Fruit fly (Drosophila melanogaster) whole organism, embryonic: Measurements from ENCODE around the gene dmGlut.

Experiments
- Ada2b ChIP-seq: fragments of 200-800 bp; sonication (Bioruptor generic); IDR thresholded peaks from 2 replicates; pipeline ENCODE4 v1.3.6; 2022; ENCODE audit warnings: missing biosample characterization, missing genetic modification characterization
- Bdp1 ChIP-seq: fragments of 200-800 bp; sonication (Bioruptor generic); optimal IDR thresholded peaks from 3 replicates; lab custom pipeline; 2016; ENCODE audit warnings: missing biosample characterization, missing genetic modification characterization
- Bteb2 ChIP-seq: fragments of 200-800 bp; sonication (Bioruptor generic); optimal IDR thresholded peaks from 2 replicates; lab custom pipeline; 2016; ENCODE audit warnings: missing biosample characterization, missing genetic modification characterization
- CG10565 ChIP-seq: fragments of 200-800 bp; sonication (Bioruptor generic); optimal IDR thresholded peaks from 3 replicates; lab custom pipeline; 2016; ENCODE audit warnings: missing biosample characterization, mild to moderate bottlenecking, missing genetic modification characterization
- CG11398 ChIP-seq: fragments of 200-800 bp; sonication (Bioruptor generic); optimal IDR thresholded peaks from 2 replicates; lab custom pipeline; 2016; ENCODE audit warnings: missing biosample characterization, missing genetic modification characterization
- CG12219 ChIP-seq: fragments of 200-800 bp; sonication (Bioruptor generic); optimal IDR thresholded peaks from 3 replicates; lab custom pipeline; 2018; ENCODE audit warnings: missing biosample characterization, mild to moderate bottlenecking, missing genetic modification characterization
- CG12236 ChIP-seq: fragments of 200-800 bp; sonication (Bioruptor generic); optimal IDR thresholded peaks from 2 replicates; lab custom pipeline; 2016; ENCODE audit warnings: missing biosample characterization, missing genetic modification characterization
- CG14050 ChIP-seq: fragments of 200-800 bp; sonication (Bioruptor generic); IDR thresholded peaks from 3 replicates; pipeline ENCODE4 v1.3.6; 2022; ENCODE audit warnings: missing biosample characterization, missing genetic modification characterization
- CG16863 ChIP-seq: fragments of 200-800 bp; sonication (Bioruptor generic); optimal IDR thresholded peaks from 3 replicates; lab custom pipeline; 2016; ENCODE audit warnings: missing biosample characterization, missing genetic modification characterization
- CG17612 ChIP-seq: fragments of 200-800 bp; sonication (Bioruptor generic); IDR thresholded peaks from 2 replicates; pipeline ENCODE4 v1.3.6; 2022; ENCODE audit warnings: missing biosample characterization, missing genetic modification characterization
- CG18476 ChIP-seq: fragments of 200-800 bp; sonication (Bioruptor generic); optimal IDR thresholded peaks from 2 replicates; lab custom pipeline; 2016; ENCODE audit warnings: missing biosample characterization, mild to moderate bottlenecking, missing genetic modification characterization
- CG2129 ChIP-seq: fragments of 200-800 bp; sonication (Bioruptor generic); IDR thresholded peaks from 2 replicates; pipeline ENCODE4 v1.3.6; 2022; ENCODE audit warnings: missing biosample characterization, missing genetic modification characterization; ENCODE audit not compliant: partially characterized antibody
- CG2678 ChIP-seq: fragments of 200-800 bp; sonication (Bioruptor generic); optimal IDR thresholded peaks from 3 replicates; lab custom pipeline; 2019; ENCODE audit warnings: missing biosample characterization, mild to moderate bottlenecking, missing genetic modification characterization, moderate library complexity
- CG31365 ChIP-seq: fragments of 200-800 bp; sonication (Bioruptor generic); optimal IDR thresholded peaks from 2 replicates; lab custom pipeline; 2018; ENCODE audit warnings: missing biosample characterization, mild to moderate bottlenecking, missing genetic modification characterization
- CG3163 ChIP-seq: fragments of 200-800 bp; sonication (Bioruptor generic); optimal IDR thresholded peaks from 3 replicates; lab custom pipeline; 2016; ENCODE audit warnings: missing biosample characterization, missing genetic modification characterization
- CG33213 ChIP-seq: fragments of 200-800 bp; sonication (Bioruptor generic); optimal IDR thresholded peaks from 3 replicates; lab custom pipeline; 2016; ENCODE audit warnings: missing biosample characterization, missing genetic modification characterization
- CG5180 ChIP-seq: fragments of 200-800 bp; sonication (Bioruptor generic); optimal IDR thresholded peaks from 3 replicates; lab custom pipeline; 2017; ENCODE audit warnings: missing biosample characterization, missing genetic modification characterization, mild to moderate bottlenecking, moderate library complexity, missing genetic modification reagents
- CG8924 ChIP-seq: fragments of 200-800 bp; optimal IDR thresholded peaks from 3 replicates; lab custom pipeline; 2019; ENCODE audit warnings: missing biosample characterization, mild to moderate bottlenecking, missing genetic modification characterization, moderate library complexity
- CG9932 ChIP-seq: fragments of 200-800 bp; sonication (Bioruptor generic); IDR thresholded peaks from 2 replicates; pipeline ENCODE4 v1.3.6; 2022; ENCODE audit warnings: missing biosample characterization, missing genetic modification characterization
- CTCF ChIP-seq: fragments of 200-800 bp; sonication (Bioruptor generic); optimal IDR thresholded peaks from 2 replicates; lab custom pipeline; 2017; ENCODE audit warnings: missing biosample characterization, mild to moderate bottlenecking, missing genetic modification characterization, moderate library complexity
- Dref ChIP-seq: fragments of 200-800 bp; sonication (Bioruptor generic); IDR thresholded peaks from 2 replicates; pipeline ENCODE4 v1.3.6; 2022; ENCODE audit warnings: missing biosample characterization, missing genetic modification characterization
- HLH4C ChIP-seq: fragments of 200-800 bp; sonication (Bioruptor generic); IDR thresholded peaks from 3 replicates; pipeline ENCODE4 v1.3.6; 2022; ENCODE audit warnings: missing biosample characterization, missing genetic modification characterization; ENCODE audit not compliant: partially characterized antibody
- Hr78 ChIP-seq, 2 experiments: fragments of 200-800 bp in 1 of 2; fragments of >200 bp in 1 of 2; sonication (Bioruptor generic) in 1 of 2; optimal IDR thresholded peaks; 2 replicates each; lab custom pipeline; 2017 to 2019; ENCODE audit warnings: missing biosample characterization in 2 of 2, missing genetic modification characterization in 2 of 2, mild to moderate bottlenecking in 1 of 2, moderate library complexity in 1 of 2
- Meics ChIP-seq: fragments of 200-800 bp; sonication (Bioruptor generic); optimal IDR thresholded peaks from 2 replicates; lab custom pipeline; 2017; ENCODE audit warnings: missing biosample characterization, mild to moderate bottlenecking, missing genetic modification characterization
- Nf-YC ChIP-seq: fragments of 200-800 bp; optimal IDR thresholded peaks from 3 replicates; lab custom pipeline; 2019; ENCODE audit warnings: missing biosample characterization, mild to moderate bottlenecking, missing genetic modification characterization, moderate library complexity
- Scr ChIP-seq: fragments of 200-800 bp; sonication (Bioruptor generic); IDR thresholded peaks from 2 replicates; pipeline ENCODE4 v1.3.6; 2022; ENCODE audit warnings: missing biosample characterization, missing genetic modification characterization; ENCODE audit not compliant: partially characterized antibody
- Side ChIP-seq: fragments of 200-800 bp; sonication (Bioruptor generic); optimal IDR thresholded peaks from 2 replicates; lab custom pipeline; 2016; ENCODE audit warnings: missing biosample characterization, missing genetic modification characterization
- Sox100B ChIP-seq: fragments of 200-800 bp; sonication (Bioruptor generic); optimal IDR thresholded peaks from 3 replicates; lab custom pipeline; 2018; ENCODE audit warnings: missing biosample characterization, mild to moderate bottlenecking, missing genetic modification characterization
- chm ChIP-seq: fragments of 200-800 bp; sonication (Bioruptor generic); IDR thresholded peaks from 2 replicates; pipeline ENCODE4 v1.3.6; 2022; ENCODE audit warnings: missing biosample characterization, missing genetic modification characterization
- chn ChIP-seq: fragments of 200-800 bp; sonication (Bioruptor generic); optimal IDR thresholded peaks from 2 replicates; lab custom pipeline; 2016; ENCODE audit warnings: missing biosample characterization, missing genetic modification characterization
- dmrt11E ChIP-seq: fragments of 200-800 bp; sonication (Bioruptor generic); optimal IDR thresholded peaks from 3 replicates; lab custom pipeline; 2018; ENCODE audit warnings: missing biosample characterization, mild to moderate bottlenecking, missing genetic modification characterization, moderate library complexity
- fu2 ChIP-seq: fragments of 200-800 bp; sonication (Bioruptor generic); optimal IDR thresholded peaks from 2 replicates; lab custom pipeline; 2016; ENCODE audit warnings: missing biosample characterization, missing genetic modification characterization
- grau ChIP-seq: fragments of 200-800 bp; optimal IDR thresholded peaks from 3 replicates; lab custom pipeline; 2019; ENCODE audit warnings: missing biosample characterization, mild to moderate bottlenecking, missing genetic modification characterization, moderate library complexity
- grn ChIP-seq: fragments of 200-800 bp; sonication (Bioruptor generic); optimal IDR thresholded peaks from 3 replicates; lab custom pipeline; 2017; ENCODE audit warnings: missing biosample characterization, missing genetic modification characterization
- gsb-n ChIP-seq: fragments of 200-800 bp; sonication (Bioruptor generic); optimal IDR thresholded peaks from 3 replicates; lab custom pipeline; 2018; ENCODE audit warnings: missing biosample characterization, mild to moderate bottlenecking, missing genetic modification characterization
- nmo ChIP-seq: fragments of 200-800 bp; sonication (Bioruptor generic); optimal IDR thresholded peaks from 2 replicates; lab custom pipeline; 2018; ENCODE audit warnings: missing biosample characterization, mild to moderate bottlenecking, missing genetic modification characterization, moderate library complexity
- pb ChIP-seq: fragments of 200-800 bp; sonication (Bioruptor generic); optimal IDR thresholded peaks from 3 replicates; lab custom pipeline; 2016; ENCODE audit warnings: missing biosample characterization, missing genetic modification characterization
- pita ChIP-seq: fragments of 200-800 bp; sonication (Bioruptor generic); optimal IDR thresholded peaks from 2 replicates; lab custom pipeline; 2017; ENCODE audit warnings: missing biosample characterization, mild to moderate bottlenecking, missing genetic modification characterization
- psq ChIP-seq: fragments of 200-800 bp; sonication (Bioruptor generic); optimal IDR thresholded peaks from 2 replicates; lab custom pipeline; 2017; ENCODE audit warnings: missing biosample characterization, missing genetic modification characterization
- ranshi ChIP-seq: fragments of 200-800 bp; sonication (Bioruptor generic); IDR thresholded peaks from 2 replicates; pipeline ENCODE4 v1.3.6; 2022; ENCODE audit warnings: missing biosample characterization, missing genetic modification characterization
- row ChIP-seq: fragments of 200-800 bp; sonication (Bioruptor generic); IDR thresholded peaks from 3 replicates; pipeline ENCODE4 v1.3.6; 2022; ENCODE audit warnings: missing biosample characterization, missing genetic modification characterization
- schlank ChIP-seq: fragments of 200-800 bp; sonication (Bioruptor generic); optimal IDR thresholded peaks from 2 replicates; lab custom pipeline; 2018; ENCODE audit warnings: missing biosample characterization, mild to moderate bottlenecking, missing genetic modification characterization
- scrt ChIP-seq: fragments of 200-800 bp; sonication (Bioruptor generic); optimal IDR thresholded peaks from 2 replicates; lab custom pipeline; 2018; ENCODE audit warnings: missing biosample characterization, mild to moderate bottlenecking, missing genetic modification characterization, moderate library complexity
- sens-2 ChIP-seq: fragments of 200-800 bp; sonication (Bioruptor generic); IDR thresholded peaks from 2 replicates; pipeline ENCODE4 v1.3.6; 2022; ENCODE audit warnings: missing biosample characterization, missing genetic modification characterization
- seq ChIP-seq: fragments of 200-800 bp; sonication (Bioruptor generic); IDR thresholded peaks from 2 replicates; pipeline ENCODE4 v1.3.6; 2022; ENCODE audit warnings: missing biosample characterization, missing genetic modification characterization
- slp2 ChIP-seq: fragments of 200-800 bp; sonication (Bioruptor generic); optimal IDR thresholded peaks from 2 replicates; lab custom pipeline; 2016; ENCODE audit warnings: missing biosample characterization, missing genetic modification characterization
- stc ChIP-seq: fragments of 200-800 bp; sonication (Bioruptor generic); IDR thresholded peaks from 2 replicates; pipeline ENCODE4 v1.3.6; 2022; ENCODE audit warnings: missing biosample characterization, missing genetic modification characterization
- sug ChIP-seq: fragments of 200-800 bp; optimal IDR thresholded peaks from 2 replicates; lab custom pipeline; 2019; ENCODE audit warnings: missing biosample characterization, mild to moderate bottlenecking, missing genetic modification characterization, moderate library complexity
- tna ChIP-seq: fragments of 200-800 bp; sonication (Bioruptor generic); IDR thresholded peaks from 2 replicates; pipeline ENCODE4 v1.3.6; 2022; ENCODE audit warnings: missing biosample characterization, missing genetic modification characterization; ENCODE audit not compliant: partially characterized antibody
- yki ChIP-seq: fragments of >200 bp; optimal IDR thresholded peaks from 3 replicates; lab custom pipeline; 2018

Gene dmGlut

dm6 chr2L:12002922-12003791 lies 24.1 kb upstream of the dmGlut start (continued):
- TF ChIP-seq CG5180 (GFP tag; lab: Kevin White, UChicago) (peak; percentile 91), CG9932 (no peak), CTCF (GFP tag; lab: Kevin White, UChicago) (no peak), gsb-n (tag; lab: Kevin White, UChicago) (peak; percentile 89), nmo (GFP tag; lab: Kevin White, UChicago) (peak; percentile 36), Bteb2 (no peak), CG12219 (GFP tag; lab: Kevin White, UChicago) (peak; percentile 31), seq (GFP tag; lab: Robert Waterston, UW) (no peak), CG12236 (GFP tag; lab: Kevin White, UChicago) (no peak), CG2129 (GFP tag; lab: Robert Waterston, UW) (no peak), grn (GFP tag; lab: Kevin White, UChicago) (peak; percentile 89), Meics (GFP tag; lab: Kevin White, UChicago) (peak; percentile 31), CG16863 (GFP tag; lab: Kevin White, UChicago) (no peak), CG10565 (no peak), Dref (no peak), Hr78 (GFP tag; optimal IDR thresholded peaks at IDR 0.05; lab: Kevin White, UChicago) (peak in 1 of 2 experiments; percentile 91), fu2 (GFP tag; lab: Kevin White, UChicago) (no peak), sug (tag; lab: Kevin White, UChicago) (peak; percentile 98), pita (GFP tag; lab: Kevin White, UChicago) (no peak), chn (GFP tag; lab: Kevin White, UChicago) (peak; percentile 74), scrt (GFP tag; lab: Kevin White, UChicago) (no peak), psq (GFP tag; lab: Kevin White, UChicago) (no peak), Ada2b (no peak), chm (GFP tag; lab: Robert Waterston, UW) (no peak), Nf-YC (tag; lab: Kevin White, UChicago) (no peak), CG14050 (GFP tag; lab: Robert Waterston, UW) (no peak), stc (GFP tag; lab: Robert Waterston, UW) (no peak), HLH4C (GFP tag; lab: Robert Waterston, UW) (no peak), ranshi (GFP tag; lab: Robert Waterston, UW) (no peak), CG18476 (GFP tag; lab: Kevin White, UChicago) (no peak), dmrt11E (tag; lab: Kevin White, UChicago) (peak; percentile 27), CG11398 (GFP tag; lab: Kevin White, UChicago) (no peak), CG17612 (GFP tag; lab: Robert Waterston, UW) (no peak), CG33213 (GFP tag; lab: Kevin White, UChicago) (peak; percentile 10), CG31365 (tag; lab: Kevin White, UChicago) (no peak), Scr (no peak), schlank (tag; lab: Kevin White, UChicago) (peak; percentile 8), CG3163 (GFP tag; lab: Kevin White, UChicago) (no peak), Side (no peak), grau (tag; lab: Kevin White, UChicago) (peak; percentile 47), CG2678 (tag; lab: Kevin White, UChicago) (peak; percentile 49), yki (no peak), row (GFP tag; lab: Robert Waterston, UW) (no peak), pb (GFP tag; lab: Kevin White, UChicago) (no peak), Bdp1 (GFP tag; lab: Kevin White, UChicago) (no peak), tna (GFP tag; lab: Robert Waterston, UW) (no peak), sens-2 (GFP tag; lab: Robert Waterston, UW) (no peak), Sox100B (GFP tag; lab: Kevin White, UChicago) (peak; percentile 24), CG8924 (tag; lab: Kevin White, UChicago) (peak; percentile 8), slp2 (no peak)
